Fruit fly (Drosophila melanogaster) whole organism, pupa: Measurements from ENCODE around the gene CG2865.

Experiments
- CG13204 ChIP-seq: fragments of 200-800 bp; sonication (Bioruptor generic); optimal IDR thresholded peaks from 2 replicates; lab custom pipeline; 2018; ENCODE audit warnings: missing biosample characterization, mild to moderate bottlenecking, missing genetic modification characterization, moderate library complexity
- CG32121 ChIP-seq: fragments of 200-800 bp; sonication (Bioruptor generic); IDR thresholded peaks from 2 replicates; pipeline ENCODE4 v1.3.6; 2022; ENCODE audit warnings: missing biosample characterization, missing genetic modification characterization
- CG34367 ChIP-seq: fragments of 200-800 bp; sonication (Bioruptor generic); optimal IDR thresholded peaks from 2 replicates; lab custom pipeline; 2018; ENCODE audit warnings: missing biosample characterization, mild to moderate bottlenecking, missing genetic modification characterization
- fd96Ca ChIP-seq: fragments of 200-800 bp; sonication (Bioruptor generic); IDR thresholded peaks from 3 replicates; pipeline ENCODE4 v1.3.6; 2022; ENCODE audit warnings: missing biosample characterization, missing genetic modification characterization
- gl ChIP-seq: fragments of 200-800 bp; sonication (Bioruptor generic); optimal IDR thresholded peaks from 2 replicates; lab custom pipeline; 2018; ENCODE audit warnings: missing biosample characterization, mild to moderate bottlenecking, missing genetic modification characterization

- no peak for TF ChIP-seq gl (tag; lab: Kevin White, UChicago)
- no peak for TF ChIP-seq CG34367 (tag; lab: Kevin White, UChicago)
- TF ChIP-seq fd96Ca: no peak
- TF ChIP-seq CG13204 (GFP tag; lab: Kevin White, UChicago): no peak
- no peak for TF ChIP-seq CG32121 (GFP tag; lab: Robert Waterston, UW)
Measured at dm6 chrX:2245931-2246330, 47.3 kb downstream of the CG2865 start, which contains the start of gene Or2a.
